Worm (Caenorhabditis elegans) whole organism, young adult: ENCODE results near the gene rol-3.

ENCODE experiments used
- F23B12.7 ChIP-seq: sonication (generic microtip); optimal IDR thresholded peaks from 2 replicates; lab custom pipeline; 2017; ENCODE audit warnings: missing genetic modification characterization, mild to moderate bottlenecking, missing compliant biosample characterization, antibody characterized with exemption, moderate library complexity; ENCODE audit not compliant: insufficient read depth
- F39B2.1 ChIP-seq: fragments of 200-800 bp; sonication (Bioruptor generic); IDR thresholded peaks from 2 replicates; pipeline ENCODE4 v1.3.6; 2022; ENCODE audit warnings: missing genetic modification reagents, missing genetic modification characterization, missing compliant biosample characterization
- F52B5.7 ChIP-seq: sonication (generic microtip); optimal IDR thresholded peaks from 2 replicates; lab custom pipeline; 2016; ENCODE audit warnings: mild to moderate bottlenecking, missing genetic modification characterization, missing compliant biosample characterization
- T07F8.4 ChIP-seq: sonication (generic microtip); optimal IDR thresholded peaks from 2 replicates; lab custom pipeline; 2016; ENCODE audit warnings: mild to moderate bottlenecking, missing genetic modification characterization, moderate library complexity, missing compliant biosample characterization
- T26A5.8 ChIP-seq: sonication (generic microtip); optimal IDR thresholded peaks from 2 replicates; lab custom pipeline; 2016; ENCODE audit warnings: missing genetic modification characterization, missing compliant biosample characterization
- Y56A3A.18 ChIP-seq: fragments of 200-800 bp; sonication (Bioruptor generic); IDR thresholded peaks from 2 replicates; pipeline ENCODE4 v1.3.6; 2022; ENCODE audit warnings: missing genetic modification reagents, missing genetic modification characterization, missing compliant biosample characterization
- Y79H2A.3 ChIP-seq: fragments of 200-800 bp; sonication (Bioruptor generic); conservative IDR thresholded peaks from 2 replicates; pipeline ENCODE4 v1.3.6; 2022; ENCODE audit warnings: missing genetic modification reagents, missing genetic modification characterization, missing compliant biosample characterization
- ZK185.1 ChIP-seq: sonication (generic microtip); optimal IDR thresholded peaks from 2 replicates; lab custom pipeline; 2016; ENCODE audit warnings: mild to moderate bottlenecking, missing genetic modification characterization, missing compliant biosample characterization; ENCODE audit not compliant: poor library complexity, severe bottlenecking
- ama-1 ChIP-seq, 3 experiments: fragments of 150-350 bp in 1 of 3; sonication (generic microtip) in 2 of 3; optimal IDR thresholded peaks; 2 replicates each; lab custom pipeline; 2014 to 2018; ENCODE audit warnings: missing biosample characterization in 2 of 3, missing genetic modification characterization in 2 of 3, missing genetic modification reagents in 2 of 3
- aptf-3 ChIP-seq: fragments of 200-800 bp; sonication (Bioruptor generic); IDR thresholded peaks from 2 replicates; pipeline ENCODE4 v1.3.6; 2022; ENCODE audit warnings: missing genetic modification characterization, missing compliant biosample characterization
- atf-7 ChIP-seq: sonication (generic microtip); optimal IDR thresholded peaks from 2 replicates; lab custom pipeline; 2017; ENCODE audit warnings: mild to moderate bottlenecking, missing genetic modification characterization, missing compliant biosample characterization
- attf-6 ChIP-seq: fragments of 200-800 bp; sonication (Bioruptor generic); IDR thresholded peaks from 2 replicates; pipeline ENCODE4 v1.3.6; 2022; ENCODE audit warnings: missing genetic modification reagents, missing genetic modification characterization, missing compliant biosample characterization
- ceh-27 ChIP-seq: fragments of 200-800 bp; sonication (Bioruptor generic); optimal IDR thresholded peaks from 2 replicates; lab custom pipeline; 2018; ENCODE audit warnings: mild to moderate bottlenecking, missing genetic modification characterization, moderate library complexity, missing compliant biosample characterization
- ceh-40 ChIP-seq: fragments of 200-800 bp; sonication (Bioruptor generic); IDR thresholded peaks from 2 replicates; pipeline ENCODE4 v1.3.6; 2022; ENCODE audit warnings: missing genetic modification characterization, missing compliant biosample characterization
- ceh-79 ChIP-seq: sonication (generic microtip); optimal IDR thresholded peaks from 2 replicates; lab custom pipeline; 2017; ENCODE audit warnings: mild to moderate bottlenecking, missing genetic modification characterization, missing compliant biosample characterization
- die-1 ChIP-seq: sonication (generic microtip); optimal IDR thresholded peaks from 2 replicates; lab custom pipeline; 2016; ENCODE audit warnings: missing genotype, mild to moderate bottlenecking, missing genetic modification characterization, missing compliant biosample characterization
- dpff-1 ChIP-seq: sonication (generic microtip); optimal IDR thresholded peaks from 2 replicates; lab custom pipeline; 2017; ENCODE audit warnings: mild to moderate bottlenecking, missing genetic modification characterization, missing compliant biosample characterization
- dpl-1 ChIP-seq: fragments of 150-350 bp; optimal IDR thresholded peaks from 2 replicates; lab custom pipeline; 2014; ENCODE audit warnings: missing biosample characterization, missing genetic modification reagents, missing genetic modification characterization
- egrh-3 ChIP-seq: fragments of 200-800 bp; sonication (Bioruptor generic); IDR thresholded peaks from 2 replicates; pipeline ENCODE4 v1.3.6; 2022; ENCODE audit warnings: missing genetic modification reagents, missing genetic modification characterization, missing compliant biosample characterization
- him-1 ChIP-seq: sonication (generic microtip); optimal IDR thresholded peaks from 2 replicates; lab custom pipeline; 2016; ENCODE audit warnings: missing genotype, missing genetic modification reagents, missing genetic modification characterization, missing compliant biosample characterization
- hmg-1.2 ChIP-seq: fragments of 200-800 bp; sonication (Bioruptor generic); IDR thresholded peaks from 2 replicates; pipeline ENCODE4 v1.3.6; 2022; ENCODE audit warnings: missing genetic modification reagents, missing genetic modification characterization, missing compliant biosample characterization
- let-526 ChIP-seq: fragments of 200-800 bp; sonication (Bioruptor generic); IDR thresholded peaks from 2 replicates; pipeline ENCODE4 v1.3.6; 2022; ENCODE audit warnings: missing genetic modification reagents, missing genetic modification characterization, missing compliant biosample characterization
- lir-1 ChIP-seq: fragments of 200-800 bp; sonication (Bioruptor generic); conservative IDR thresholded peaks from 2 replicates; pipeline ENCODE4 v1.3.6; 2022; ENCODE audit warnings: missing genetic modification reagents, missing genetic modification characterization, missing compliant biosample characterization
- lsl-1 ChIP-seq: fragments of 200-800 bp; sonication (Bioruptor generic); optimal IDR thresholded peaks from 2 replicates; lab custom pipeline; 2018; ENCODE audit warnings: mild to moderate bottlenecking, missing genetic modification characterization, moderate library complexity, missing compliant biosample characterization
- madf-10 ChIP-seq: sonication (generic microtip); optimal IDR thresholded peaks from 2 replicates; lab custom pipeline; 2016; ENCODE audit warnings: mild to moderate bottlenecking, missing genetic modification characterization, missing compliant biosample characterization
- madf-3 ChIP-seq: fragments of 200-800 bp; sonication (Bioruptor generic); IDR thresholded peaks from 2 replicates; pipeline ENCODE4 v1.3.6; 2022; ENCODE audit warnings: missing genetic modification reagents, missing genetic modification characterization, missing compliant biosample characterization
- nfyb-1 ChIP-seq: fragments of 200-800 bp; sonication (Bioruptor generic); IDR thresholded peaks from 2 replicates; pipeline ENCODE4 v1.3.6; 2022; ENCODE audit warnings: missing genetic modification reagents, missing genetic modification characterization, missing compliant biosample characterization
- nhr-27 ChIP-seq: fragments of 200-800 bp; sonication (Bioruptor generic); optimal IDR thresholded peaks from 2 replicates; lab custom pipeline; 2018; ENCODE audit warnings: mild to moderate bottlenecking, missing genetic modification characterization, moderate library complexity, missing compliant biosample characterization
- nhr-80 ChIP-seq: sonication (generic microtip); optimal IDR thresholded peaks from 2 replicates; lab custom pipeline; 2016; ENCODE audit warnings: missing genetic modification characterization, missing compliant biosample characterization
- nhr-90 ChIP-seq: sonication (generic microtip); optimal IDR thresholded peaks from 2 replicates; lab custom pipeline; 2016; ENCODE audit warnings: missing genotype, mild to moderate bottlenecking, missing genetic modification characterization, missing compliant biosample characterization
- pbrm-1 ChIP-seq: fragments of 200-800 bp; sonication (Bioruptor generic); IDR thresholded peaks from 2 replicates; pipeline ENCODE4 v1.3.6; 2022; ENCODE audit warnings: missing genetic modification reagents, missing genetic modification characterization, missing compliant biosample characterization
- rcor-1 ChIP-seq: fragments of 200-800 bp; sonication (Bioruptor generic); IDR thresholded peaks from 2 replicates; pipeline ENCODE4 v1.3.6; 2022; ENCODE audit warnings: missing genetic modification reagents, missing genetic modification characterization, missing compliant biosample characterization
- rec-8 ChIP-seq, 2 experiments: sonication (generic microtip); optimal IDR thresholded peaks; 2 replicates each; lab custom pipeline; 2016; ENCODE audit warnings: mild to moderate bottlenecking in 2 of 2, missing genetic modification characterization in 2 of 2, missing genetic modification reagents in 2 of 2, missing genotype in 2 of 2, missing biosample characterization in 1 of 2, missing compliant biosample characterization in 1 of 2, moderate library complexity in 1 of 2
- rpc-1 ChIP-seq, 2 experiments: fragments of 150-350 bp in 1 of 2; sonication (generic microtip) in 1 of 2; optimal IDR thresholded peaks; 2 replicates each; lab custom pipeline; 2014 to 2018; ENCODE audit warnings: missing biosample characterization in 1 of 2, missing genetic modification characterization in 1 of 2, missing genetic modification reagents in 1 of 2, missing genotype in 1 of 2
- sea-2 ChIP-seq: fragments of 200-800 bp; sonication (Bioruptor generic); IDR thresholded peaks from 2 replicates; pipeline ENCODE4 v1.3.6; 2022; ENCODE audit warnings: missing genetic modification characterization, missing compliant biosample characterization
- snpc-1.1 ChIP-seq: sonication (generic microtip); optimal IDR thresholded peaks from 2 replicates; lab custom pipeline; 2017; ENCODE audit warnings: missing genetic modification characterization, mild to moderate bottlenecking, missing compliant biosample characterization, antibody characterized with exemption, moderate library complexity, missing genotype, missing genetic modification reagents; ENCODE audit not compliant: insufficient read depth
- snpc-1.3 ChIP-seq: sonication (generic microtip); optimal IDR thresholded peaks from 2 replicates; lab custom pipeline; 2017; ENCODE audit warnings: missing genetic modification characterization, mild to moderate bottlenecking, missing compliant biosample characterization, antibody characterized with exemption, moderate library complexity, missing genotype, missing genetic modification reagents; ENCODE audit not compliant: insufficient read depth
- snpc-4 ChIP-seq, 5 experiments: fragments of 150-350 bp in 1 of 5; sonication (generic microtip) in 4 of 5; optimal IDR thresholded peaks; 2 replicates each; lab custom pipeline; 2014 to 2018; ENCODE audit warnings: missing genetic modification characterization in 5 of 5, missing biosample characterization in 3 of 5, antibody characterized with exemption in 2 of 5, mild to moderate bottlenecking in 2 of 5, missing compliant biosample characterization in 2 of 5, missing genotype in 2 of 5, moderate library complexity in 2 of 5, missing genetic modification reagents in 1 of 5
- ztf-18 ChIP-seq: sonication (generic microtip); optimal IDR thresholded peaks from 2 replicates; lab custom pipeline; 2016; ENCODE audit warnings: missing genotype, mild to moderate bottlenecking, missing genetic modification characterization, missing compliant biosample characterization

Gene rol-3

ce11 chrV:8243201-8243600 is 5.0 kb upstream of the rol-3 start:
- TF ChIP-seq nhr-80 (tag; lab: Kevin White, UChicago) (peak; percentile 42), snpc-4 (GFP tag; optimal IDR thresholded peaks at IDR 0.05; lab: Kevin White, UChicago) (no peak), snpc-4 (tag; optimal IDR thresholded peaks at IDR 0.05; lab: Kevin White, UChicago) (no peak), egrh-3 (no peak), F39B2.1 (GFP tag; lab: Robert Waterston, UW) (no peak)

- no peak for TF ChIP-seq snpc-1.1 (tag; lab: Kevin White, UChicago)
These were observed 4.6 kb upstream of the rol-3 start, which contains the start of gene C16D9.4 for ce11 chrV:8242798-8243197. Gene C16D9.4 (minus strand): TSS chrV:8242898.

ce11 chrV:8239928-8240327 is 1.7 kb upstream of the rol-3 start, which contains the start of gene C16D9.3:
Gene C16D9.3 (minus strand): TSS chrV:8240028.
- no peak for TF ChIP-seq nhr-27
- no peak for TF ChIP-seq nhr-90
- no peak for TF ChIP-seq F23B12.7 (tag; lab: Kevin White, UChicago)
- TF ChIP-seq let-526 (GFP tag; lab: Robert Waterston, UW): no peak
- no peak for TF ChIP-seq ceh-79 (tag; lab: Kevin White, UChicago)
- no peak for TF ChIP-seq rec-8 (tag; optimal IDR thresholded peaks at IDR 0.05; lab: Kevin White, UChicago)
- no peak for TF ChIP-seq T26A5.8

ce11 chrV:8235331-8235730 is 2.9 kb downstream of the rol-3 start:
- no peak for TF ChIP-seq ama-1 (optimal IDR thresholded peaks at IDR 0.05; lab: Kevin White, UChicago)
- TF ChIP-seq ama-1 (GFP tag; optimal IDR thresholded peaks at IDR 0.05; lab: Kevin White, UChicago): no peak
- peak; percentile 78; the same call in 1 of the 2 replicates for TF ChIP-seq pbrm-1 (GFP tag; lab: Robert Waterston, UW)
- TF ChIP-seq Y56A3A.18 (GFP tag; lab: Robert Waterston, UW): 0 out of 2 replicates have a peak, but pooled peaks have one; percentile 36
- TF ChIP-seq hmg-1.2 (GFP tag; lab: Robert Waterston, UW): peak; percentile 71
- TF ChIP-seq dpl-1 (GFP tag; lab: Kevin White, UChicago): no peak
- peak; percentile 76 for TF ChIP-seq him-1 (tag; lab: Kevin White, UChicago)
- TF ChIP-seq lsl-1: peak; percentile 26
- peak; percentile 14 for TF ChIP-seq snpc-1.1 (tag; lab: Kevin White, UChicago)
- peak; percentile 36 for TF ChIP-seq nhr-80 (tag; lab: Kevin White, UChicago)
- TF ChIP-seq nfyb-1 (GFP tag; lab: Robert Waterston, UW): peak; percentile 72; the same call in 1 of the 2 replicates
- peak; percentile 60 for TF ChIP-seq F23B12.7 (tag; lab: Kevin White, UChicago)
- no peak for TF ChIP-seq atf-7
- no peak for TF ChIP-seq Y79H2A.3 (GFP tag; lab: Robert Waterston, UW)
- TF ChIP-seq egrh-3: 0 out of 2 replicates have a peak, but pooled peaks have one; percentile 31
- 0 out of 2 replicates have a peak, but pooled peaks have one; percentile 29 for TF ChIP-seq attf-6 (GFP tag; lab: Robert Waterston, UW)
- TF ChIP-seq snpc-4 (GFP tag; optimal IDR thresholded peaks at IDR 0.05; lab: Kevin White, UChicago): peak; percentile 61
- TF ChIP-seq snpc-4 (tag; optimal IDR thresholded peaks at IDR 0.05; lab: Kevin White, UChicago): peak in 3 of 4 experiments; percentile 73 to 91 (median 76)
- TF ChIP-seq madf-10 (tag; lab: Kevin White, UChicago): peak; percentile 9
- TF ChIP-seq snpc-1.3 (tag; lab: Kevin White, UChicago): no peak
- peak; percentile 63 for TF ChIP-seq die-1
- peak; percentile 43 for TF ChIP-seq ztf-18 (tag; lab: Kevin White, UChicago)
- peak; percentile 13 for TF ChIP-seq F52B5.7
- TF ChIP-seq dpff-1 (tag; lab: Kevin White, UChicago): no peak
- no peak for TF ChIP-seq lir-1
- peak; percentile 10 for TF ChIP-seq T07F8.4 (tag; lab: Kevin White, UChicago)
- TF ChIP-seq ZK185.1 (tag; lab: Kevin White, UChicago): peak; percentile 4
- TF ChIP-seq let-526 (GFP tag; lab: Robert Waterston, UW): no peak
- peak; percentile 67 for TF ChIP-seq rpc-1 (optimal IDR thresholded peaks at IDR 0.05; lab: Kevin White, UChicago)
- peak; percentile 74 for TF ChIP-seq rpc-1 (tag; optimal IDR thresholded peaks at IDR 0.05; lab: Kevin White, UChicago)
- no peak for TF ChIP-seq sea-2
- TF ChIP-seq madf-3 (GFP tag; lab: Robert Waterston, UW): 0 out of 2 replicates have a peak, but pooled peaks have one; percentile 20
- TF ChIP-seq ceh-40 (GFP tag; lab: Robert Waterston, UW): peak; percentile 58; the same call in 1 of the 2 replicates
- peak; percentile 38; the same call in 1 of the 2 replicates for TF ChIP-seq rcor-1 (GFP tag; lab: Robert Waterston, UW)
- TF ChIP-seq ceh-27 (GFP tag; lab: Kevin White, UChicago): peak; percentile 38
- no peak for TF ChIP-seq aptf-3 (GFP tag; lab: Robert Waterston, UW)
